Worm (Caenorhabditis elegans) whole organism, young adult: ENCODE data around the gene fbxb-65.

Experiments
- B0035.1 ChIP-seq: sonication (generic microtip); optimal IDR thresholded peaks from 2 replicates; lab custom pipeline; 2016; ENCODE audit warnings: missing genetic modification characterization, mild to moderate bottlenecking, missing compliant biosample characterization, missing genotype, missing genetic modification reagents
- C17E4.6 ChIP-seq: fragments of 200-800 bp; sonication (Bioruptor generic); IDR thresholded peaks from 2 replicates; pipeline ENCODE4 v1.3.6; 2022; ENCODE audit warnings: missing genetic modification reagents, missing genetic modification characterization, missing compliant biosample characterization
- F23B12.7 ChIP-seq: sonication (generic microtip); optimal IDR thresholded peaks from 2 replicates; lab custom pipeline; 2017; ENCODE audit warnings: missing genetic modification characterization, mild to moderate bottlenecking, missing compliant biosample characterization, antibody characterized with exemption, moderate library complexity; ENCODE audit not compliant: insufficient read depth
- K11D2.4 ChIP-seq: fragments of 200-800 bp; sonication (Bioruptor generic); IDR thresholded peaks from 2 replicates; pipeline ENCODE4 v1.3.6; 2022; ENCODE audit warnings: missing genetic modification reagents, missing genetic modification characterization, missing compliant biosample characterization
- ZK185.1 ChIP-seq: sonication (generic microtip); optimal IDR thresholded peaks from 2 replicates; lab custom pipeline; 2016; ENCODE audit warnings: mild to moderate bottlenecking, missing genetic modification characterization, missing compliant biosample characterization; ENCODE audit not compliant: poor library complexity, severe bottlenecking
- ama-1 ChIP-seq, 3 experiments: fragments of 150-350 bp in 1 of 3; sonication (generic microtip) in 2 of 3; optimal IDR thresholded peaks; 2 replicates each; lab custom pipeline; 2014 to 2018; ENCODE audit warnings: missing biosample characterization in 2 of 3, missing genetic modification characterization in 2 of 3, missing genetic modification reagents in 2 of 3
- aptf-3 ChIP-seq: fragments of 200-800 bp; sonication (Bioruptor generic); IDR thresholded peaks from 2 replicates; pipeline ENCODE4 v1.3.6; 2022; ENCODE audit warnings: missing genetic modification characterization, missing compliant biosample characterization
- atf-7 ChIP-seq: sonication (generic microtip); optimal IDR thresholded peaks from 2 replicates; lab custom pipeline; 2017; ENCODE audit warnings: mild to moderate bottlenecking, missing genetic modification characterization, missing compliant biosample characterization
- athp-1 ChIP-seq: sonication (generic microtip); optimal IDR thresholded peaks from 2 replicates; lab custom pipeline; 2017; ENCODE audit warnings: mild to moderate bottlenecking, missing genetic modification characterization, missing compliant biosample characterization
- attf-5 ChIP-seq: fragments of 200-800 bp; sonication (Bioruptor generic); optimal IDR thresholded peaks from 2 replicates; lab custom pipeline; 2018; ENCODE audit warnings: mild to moderate bottlenecking, missing genetic modification characterization, missing compliant biosample characterization
- attf-6 ChIP-seq: fragments of 200-800 bp; sonication (Bioruptor generic); IDR thresholded peaks from 2 replicates; pipeline ENCODE4 v1.3.6; 2022; ENCODE audit warnings: missing genetic modification reagents, missing genetic modification characterization, missing compliant biosample characterization
- bed-1 ChIP-seq: fragments of 200-800 bp; sonication (Bioruptor generic); IDR thresholded peaks from 2 replicates; pipeline ENCODE4 v1.3.6; 2022; ENCODE audit warnings: missing genetic modification reagents, missing genetic modification characterization, missing compliant biosample characterization
- cebp-1 ChIP-seq, 2 experiments: fragments of 200-800 bp in 1 of 2; sonication (Bioruptor generic) in 1 of 2; sonication (generic microtip) in 1 of 2; IDR thresholded peaks in 1 of 2; optimal IDR thresholded peaks in 1 of 2; 2 replicates each; pipeline versions ENCODE4 v1.3.6 to Lab custom; 2017 to 2022; ENCODE audit warnings: missing compliant biosample characterization in 2 of 2, missing genetic modification characterization in 2 of 2, mild to moderate bottlenecking in 1 of 2, missing genetic modification reagents in 1 of 2, moderate library complexity in 1 of 2
- chd-7 ChIP-seq: sonication (generic microtip); optimal IDR thresholded peaks from 2 replicates; lab custom pipeline; 2016; ENCODE audit warnings: mild to moderate bottlenecking, missing genetic modification characterization, moderate library complexity, missing compliant biosample characterization
- egl-18 ChIP-seq: fragments of 200-800 bp; sonication (Bioruptor generic); IDR thresholded peaks from 2 replicates; pipeline ENCODE4 v1.3.6; 2022; ENCODE audit warnings: missing genetic modification reagents, missing genetic modification characterization, missing compliant biosample characterization
- him-1 ChIP-seq: sonication (generic microtip); optimal IDR thresholded peaks from 2 replicates; lab custom pipeline; 2016; ENCODE audit warnings: missing genotype, missing genetic modification reagents, missing genetic modification characterization, missing compliant biosample characterization
- hlh-26 ChIP-seq: fragments of 200-800 bp; sonication (Bioruptor generic); conservative IDR thresholded peaks from 2 replicates; pipeline ENCODE4 v1.3.6; 2022; ENCODE audit warnings: missing genetic modification reagents, missing genetic modification characterization, missing compliant biosample characterization
- let-607 ChIP-seq, 2 experiments: fragments of 200-800 bp in 1 of 2; sonication (Bioruptor generic) in 1 of 2; sonication (generic microtip) in 1 of 2; optimal IDR thresholded peaks; 2 replicates each; lab custom pipeline; 2016 to 2018; ENCODE audit warnings: mild to moderate bottlenecking in 2 of 2, missing compliant biosample characterization in 2 of 2, missing genetic modification characterization in 2 of 2, moderate library complexity in 2 of 2, missing genotype in 1 of 2
- lin-40 ChIP-seq: sonication (generic microtip); optimal IDR thresholded peaks from 2 replicates; lab custom pipeline; 2016; ENCODE audit warnings: missing genetic modification characterization, mild to moderate bottlenecking, missing compliant biosample characterization, missing genotype, missing genetic modification reagents
- lsl-1 ChIP-seq: fragments of 200-800 bp; sonication (Bioruptor generic); optimal IDR thresholded peaks from 2 replicates; lab custom pipeline; 2018; ENCODE audit warnings: mild to moderate bottlenecking, missing genetic modification characterization, moderate library complexity, missing compliant biosample characterization
- lsy-27 ChIP-seq: sonication (generic microtip); optimal IDR thresholded peaks from 2 replicates; lab custom pipeline; 2017; ENCODE audit warnings: missing genetic modification characterization, mild to moderate bottlenecking, missing compliant biosample characterization, antibody characterized with exemption, missing genotype, borderline replicate concordance; ENCODE audit not compliant: insufficient read depth
- madf-10 ChIP-seq: sonication (generic microtip); optimal IDR thresholded peaks from 2 replicates; lab custom pipeline; 2016; ENCODE audit warnings: mild to moderate bottlenecking, missing genetic modification characterization, missing compliant biosample characterization
- madf-8 ChIP-seq: fragments of 200-800 bp; sonication (Bioruptor generic); conservative IDR thresholded peaks from 2 replicates; pipeline ENCODE4 v1.3.6; 2022; ENCODE audit warnings: missing genetic modification reagents, missing genetic modification characterization, missing compliant biosample characterization
- nhr-120 ChIP-seq: fragments of 200-800 bp; sonication (Bioruptor generic); IDR thresholded peaks from 2 replicates; pipeline ENCODE4 v1.3.6; 2022; ENCODE audit warnings: missing genetic modification characterization, missing compliant biosample characterization
- nhr-27 ChIP-seq: fragments of 200-800 bp; sonication (Bioruptor generic); optimal IDR thresholded peaks from 2 replicates; lab custom pipeline; 2018; ENCODE audit warnings: mild to moderate bottlenecking, missing genetic modification characterization, moderate library complexity, missing compliant biosample characterization
- pha-4 ChIP-seq: fragments of 150-350 bp; sonication (generic microtip); optimal IDR thresholded peaks from 2 replicates; lab custom pipeline; 2014; ENCODE audit warnings: missing biosample characterization, missing genetic modification reagents, missing genetic modification characterization
- snpc-4 ChIP-seq, 5 experiments: fragments of 150-350 bp in 1 of 5; sonication (generic microtip) in 4 of 5; optimal IDR thresholded peaks; 2 replicates each; lab custom pipeline; 2014 to 2018; ENCODE audit warnings: missing genetic modification characterization in 5 of 5, missing biosample characterization in 3 of 5, antibody characterized with exemption in 2 of 5, mild to moderate bottlenecking in 2 of 5, missing compliant biosample characterization in 2 of 5, missing genotype in 2 of 5, moderate library complexity in 2 of 5, missing genetic modification reagents in 1 of 5
- somi-1 ChIP-seq: fragments of 200-800 bp; sonication (Bioruptor generic); optimal IDR thresholded peaks from 2 replicates; lab custom pipeline; 2018; ENCODE audit warnings: mild to moderate bottlenecking, missing genetic modification characterization, missing compliant biosample characterization
- tbx-9 ChIP-seq: sonication (generic microtip); optimal IDR thresholded peaks from 2 replicates; lab custom pipeline; 2016; ENCODE audit warnings: borderline replicate concordance, missing genetic modification characterization, inconsistent platforms, missing compliant biosample characterization
- unc-62 ChIP-seq: fragments of 150-350 bp; optimal IDR thresholded peaks from 2 replicates; lab custom pipeline; 2014; ENCODE audit warnings: missing biosample characterization, missing genetic modification reagents, missing genetic modification characterization
- zfh-2 ChIP-seq: fragments of 200-800 bp; sonication (Bioruptor generic); conservative IDR thresholded peaks from 2 replicates; pipeline ENCODE4 v1.3.6; 2022; ENCODE audit warnings: missing genetic modification reagents, missing genetic modification characterization, missing compliant biosample characterization
- ztf-25 ChIP-seq: fragments of 200-800 bp; sonication (Bioruptor generic); IDR thresholded peaks from 2 replicates; pipeline ENCODE4 v1.3.6; 2022; ENCODE audit warnings: missing genetic modification reagents, missing genetic modification characterization, missing compliant biosample characterization

Gene fbxb-65

ce11 chrV:19303589-19304174 lies 25.7 kb upstream of the fbxb-65 start, which contains the start of the genes fbxb-63 and fbxb-61:
Gene fbxb-63 (minus strand): TSS chrV:19303730.
Gene fbxb-61 (plus strand): TSS chrV:19304124.
- TF ChIP-seq aptf-3 (GFP tag; lab: Robert Waterston, UW) (no peak), ama-1 (optimal IDR thresholded peaks at IDR 0.05; lab: Kevin White, UChicago) (no peak), ama-1 (GFP tag; optimal IDR thresholded peaks at IDR 0.05; lab: Kevin White, UChicago) (no peak), unc-62 (GFP tag; lab: Kevin White, UChicago) (no peak), atf-7 (tag; lab: Kevin White, UChicago) (no peak), him-1 (tag; lab: Kevin White, UChicago) (no peak), nhr-120 (GFP tag; lab: Robert Waterston, UW) (no peak), cebp-1 (GFP tag; IDR thresholded peaks at IDR 0.05; lab: Robert Waterston, UW) (no peak), cebp-1 (tag; optimal IDR thresholded peaks at IDR 0.05; lab: Kevin White, UChicago) (no peak)

DNA sequence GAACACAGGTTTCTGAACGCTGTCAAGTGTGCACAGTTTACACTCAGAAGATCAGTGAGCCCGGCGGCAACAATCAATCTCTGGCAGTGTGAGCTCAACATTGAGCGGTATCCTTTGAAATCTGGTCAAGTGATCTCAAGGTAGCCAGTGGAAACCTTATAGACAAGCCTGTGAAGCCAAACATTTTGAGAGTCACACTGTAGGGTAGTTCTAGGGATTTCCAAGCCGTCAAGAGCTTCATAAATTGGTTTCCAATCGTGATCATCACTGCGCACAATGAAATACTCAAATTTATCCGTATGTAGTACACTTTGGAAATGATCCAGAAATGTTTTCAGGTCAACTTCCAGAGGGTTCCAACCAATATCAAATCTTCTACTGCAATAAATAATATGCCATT lies 22.5 kb upstream of the fbxb-65 start, which contains the start of gene F55C9.15:
F55C9.15 (minus strand) TSS at position 101 of the 400 bp plus-strand sequence.
- TF ChIP-seq pha-4 (no peak), attf-6 (GFP tag; lab: Robert Waterston, UW) (no peak), snpc-4 (GFP tag; optimal IDR thresholded peaks at IDR 0.05; lab: Kevin White, UChicago) (no peak), snpc-4 (tag; optimal IDR thresholded peaks at IDR 0.05; lab: Kevin White, UChicago) (no peak), chd-7 (tag; lab: Kevin White, UChicago) (no peak), lsl-1 (GFP tag; lab: Kevin White, UChicago) (no peak), F23B12.7 (no peak), lsy-27 (tag; lab: Kevin White, UChicago) (no peak), athp-1 (tag; lab: Kevin White, UChicago) (no peak)
- TF ChIP-seq, all 124 proteins: peak for 0

ce11 chrV:19308137-19308536 lies 21.2 kb upstream of the fbxb-65 start:
- TF ChIP-seq zfh-2 (GFP tag; lab: Robert Waterston, UW) (peak; percentile 69; the same call in 1 of the 2 replicates), bed-1 (GFP tag; lab: Robert Waterston, UW) (no peak), hlh-26 (0 out of 2 replicates have a peak, but pooled peaks have one; percentile 13), ztf-25 (GFP tag; lab: Robert Waterston, UW) (0 out of 2 replicates have a peak, but pooled peaks have one; percentile 40), nhr-120 (GFP tag; lab: Robert Waterston, UW) (peak; percentile 91)

- TF ChIP-seq ZK185.1 (tag; lab: Kevin White, UChicago) = no peak
- no peak for TF ChIP-seq ztf-25 (GFP tag; lab: Robert Waterston, UW)
- no peak for TF ChIP-seq nhr-27 (tag; lab: Kevin White, UChicago)
- TF ChIP-seq egl-18 (GFP tag; lab: Robert Waterston, UW) = no peak
- no peak for TF ChIP-seq madf-8 (GFP tag; lab: Robert Waterston, UW)
- no peak for TF ChIP-seq C17E4.6 (GFP tag; lab: Robert Waterston, UW)
- no peak for TF ChIP-seq B0035.1 (tag; lab: Kevin White, UChicago)
- TF ChIP-seq attf-5 (GFP tag; lab: Kevin White, UChicago) = no peak
- TF ChIP-seq tbx-9 = no peak
- TF ChIP-seq, all 124 proteins: peak for 0
These were observed 19.8 kb upstream of the fbxb-65 start, which contains the start of gene F55C9.11 for ce11 chrV:19309591-19309990. Gene F55C9.11 (minus strand): TSS chrV:19309691.

DNA sequence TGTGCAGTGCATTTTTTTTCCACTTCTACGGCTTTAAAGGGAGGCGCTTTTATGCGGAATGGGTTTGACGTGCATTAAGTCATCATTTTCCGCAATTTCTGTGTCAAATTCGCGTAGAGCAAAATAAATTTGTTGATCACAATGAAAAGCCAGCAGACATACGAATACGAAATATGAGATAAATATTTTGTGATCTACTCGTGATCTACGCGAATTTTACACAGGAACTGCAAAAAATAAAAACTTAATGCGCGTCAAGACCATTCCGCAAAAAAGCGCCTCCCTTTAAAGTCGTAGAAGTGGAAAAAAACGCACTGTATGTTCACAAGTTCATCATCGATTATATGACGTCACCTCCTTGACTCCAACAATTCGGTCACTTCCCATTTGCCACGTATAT lies 18.0 kb upstream of the fbxb-65 start, which contains the start of gene C43D7.8:
C43D7.8 (minus strand) TSS at position 101 of the 400 bp plus-strand sequence.
- no peak for TF ChIP-seq let-607 (tag; optimal IDR thresholded peaks at IDR 0.05; lab: Kevin White, UChicago)
- TF ChIP-seq lin-40 (tag; lab: Kevin White, UChicago) = no peak
- no peak for TF ChIP-seq madf-10 (tag; lab: Kevin White, UChicago)
- TF ChIP-seq somi-1 (GFP tag; lab: Kevin White, UChicago) = no peak
- TF ChIP-seq K11D2.4 (GFP tag; lab: Robert Waterston, UW) = no peak
- 0 out of 2 replicates have a peak, but pooled peaks have one; percentile 33 for TF ChIP-seq nhr-120 (GFP tag; lab: Robert Waterston, UW)
- TF ChIP-seq, all 124 proteins: peak for 1
